Worm (Caenorhabditis elegans) whole organism, young adult: Measurements from ENCODE around the gene srh-292.

Source experiments
- B0261.1 ChIP-seq: sonication (generic microtip); optimal IDR thresholded peaks from 2 replicates; lab custom pipeline; 2016; ENCODE audit warnings: mild to moderate bottlenecking, missing genetic modification characterization, moderate library complexity, missing compliant biosample characterization
- T07F8.4 ChIP-seq: sonication (generic microtip); optimal IDR thresholded peaks from 2 replicates; lab custom pipeline; 2016; ENCODE audit warnings: mild to moderate bottlenecking, missing genetic modification characterization, moderate library complexity, missing compliant biosample characterization
- aptf-2 ChIP-seq: fragments of 200-800 bp; sonication (Bioruptor generic); conservative IDR thresholded peaks from 2 replicates; pipeline ENCODE4 v1.3.6; 2022; ENCODE audit warnings: missing genetic modification reagents, missing genetic modification characterization, missing compliant biosample characterization
- dpl-1 ChIP-seq: fragments of 150-350 bp; optimal IDR thresholded peaks from 2 replicates; lab custom pipeline; 2014; ENCODE audit warnings: missing biosample characterization, missing genetic modification reagents, missing genetic modification characterization
- let-607 ChIP-seq, 2 experiments: fragments of 200-800 bp in 1 of 2; sonication (Bioruptor generic) in 1 of 2; sonication (generic microtip) in 1 of 2; optimal IDR thresholded peaks; 2 replicates each; lab custom pipeline; 2016 to 2018; ENCODE audit warnings: mild to moderate bottlenecking in 2 of 2, missing compliant biosample characterization in 2 of 2, missing genetic modification characterization in 2 of 2, moderate library complexity in 2 of 2, missing genotype in 1 of 2
- sptf-2 ChIP-seq: fragments of 200-800 bp; sonication (Bioruptor generic); optimal IDR thresholded peaks from 2 replicates; lab custom pipeline; 2018; ENCODE audit warnings: mild to moderate bottlenecking, missing genetic modification characterization, missing compliant biosample characterization
- unc-130 ChIP-seq: sonication (generic microtip); optimal IDR thresholded peaks from 2 replicates; lab custom pipeline; 2016; ENCODE audit warnings: missing genetic modification reagents, missing genetic modification characterization, missing compliant biosample characterization
- unc-62 ChIP-seq: fragments of 150-350 bp; optimal IDR thresholded peaks from 2 replicates; lab custom pipeline; 2014; ENCODE audit warnings: missing biosample characterization, missing genetic modification reagents, missing genetic modification characterization

ce11 chrV:17821805-17822204 is 19.2 kb downstream of the srh-292 start, which contains the start of gene srh-300:
- TF ChIP-seq dpl-1 (GFP tag; lab: Kevin White, UChicago) (no peak), unc-62 (GFP tag; lab: Kevin White, UChicago) (no peak), let-607 (tag; optimal IDR thresholded peaks at IDR 0.05; lab: Kevin White, UChicago) (no peak), sptf-2 (GFP tag; lab: Kevin White, UChicago) (no peak), aptf-2 (no peak), B0261.1 (no peak), T07F8.4 (no peak), unc-130 (no peak)
